Fruit fly (Drosophila melanogaster): ENCODE data around the gene CG34164.

CG34164 gene

DNA sequence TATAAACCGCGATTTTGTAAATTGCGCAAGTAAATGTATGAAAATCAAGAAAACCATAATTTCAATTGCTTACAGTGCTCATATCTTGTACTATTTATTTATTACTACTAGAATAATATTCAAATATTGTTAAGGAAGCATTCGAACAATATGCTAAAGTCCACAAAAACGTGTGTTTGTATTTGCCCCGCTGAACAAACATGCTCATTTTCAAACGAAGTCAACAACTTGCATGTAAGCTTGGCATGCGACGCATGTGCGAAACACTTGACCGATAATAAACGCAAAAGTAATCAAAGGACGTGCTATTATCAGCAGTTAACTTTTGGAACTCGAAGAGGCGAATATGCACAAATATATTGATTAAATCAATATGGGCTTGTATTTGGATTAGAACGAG lies 35.0 kb upstream of the CG34164 start (continued):
- no peak for TF ChIP-seq klu (GFP tag; IDR thresholded peaks at IDR 0.05)
- no peak for TF ChIP-seq CG11560 (tag; IDR thresholded peaks at IDR 0.05)
- peak; percentile 60; the same call in 1 of the 2 replicates for TF ChIP-seq sob (GFP tag; IDR thresholded peaks at IDR 0.05)
- no peak for TF ChIP-seq CG16813 (GFP tag; IDR thresholded peaks at IDR 0.05; ENCODE audit: partially characterized antibody)
- TF ChIP-seq vvl (GFP tag; IDR thresholded peaks at IDR 0.05): peak; percentile 45
- no peak for TF ChIP-seq jumu (GFP tag; optimal IDR thresholded peaks at IDR 0.05)
- peak; percentile 52 for TF ChIP-seq B-H2 (GFP tag; optimal IDR thresholded peaks at IDR 0.05)
- TF ChIP-seq CG14965 (GFP tag; optimal IDR thresholded peaks at IDR 0.05; ENCODE audit: borderline replicate concordance): peak; percentile 7
- TF ChIP-seq cato (GFP tag; optimal IDR thresholded peaks at IDR 0.05; ENCODE audit: borderline replicate concordance): peak; percentile 34
- peak; percentile 89 for TF ChIP-seq CG12299 (tag; optimal IDR thresholded peaks at IDR 0.05)
- TF ChIP-seq CG10462 (GFP tag; optimal IDR thresholded peaks at IDR 0.05): peak; percentile 56
- peak; percentile 73 for TF ChIP-seq gem (tag; optimal IDR thresholded peaks at IDR 0.05)
- TF ChIP-seq Pdp1 (GFP tag; optimal IDR thresholded peaks at IDR 0.05): no peak
- TF ChIP-seq onecut (GFP tag; IDR thresholded peaks at IDR 0.05): no peak; the same call in 1 of the 2 replicates
- TF ChIP-seq CG15479 (GFP tag; optimal IDR thresholded peaks at IDR 0.05): no peak
- TF ChIP-seq CG31388 (GFP tag; optimal IDR thresholded peaks at IDR 0.05): no peak
- TF ChIP-seq CG10979 (tag; optimal IDR thresholded peaks at IDR 0.05): peak; percentile 8
- peak; percentile 94 for TF ChIP-seq Med (GFP tag)
- TF ChIP-seq toy (GFP tag; IDR thresholded peaks at IDR 0.05): no peak
- peak; percentile 19; the same call in 1 of the 2 replicates for TF ChIP-seq Ada2b (GFP tag; IDR thresholded peaks at IDR 0.05)
- TF ChIP-seq bowl (GFP tag; IDR thresholded peaks at IDR 0.05): no peak
- TF ChIP-seq fd96Cb (tag; optimal IDR thresholded peaks at IDR 0.05): no peak
- no peak for TF ChIP-seq NK7.1 (GFP tag; optimal IDR thresholded peaks at IDR 0.05)
- no peak for TF ChIP-seq stwl (tag; optimal IDR thresholded peaks at IDR 0.05)
- no peak for TF ChIP-seq ind (GFP tag; optimal IDR thresholded peaks at IDR 0.05)
- TF ChIP-seq dysf (GFP tag; IDR thresholded peaks at IDR 0.05): peak; percentile 47; the same call in 2 of the 3 replicates
- TF ChIP-seq CG18476 (GFP tag; optimal IDR thresholded peaks at IDR 0.05): peak; percentile 56
- no peak for TF ChIP-seq Oaz (GFP tag; IDR thresholded peaks at IDR 0.05)
- TF ChIP-seq CG15601 (tag; optimal IDR thresholded peaks at IDR 0.05): peak; percentile 84
- TF ChIP-seq dan (GFP tag; IDR thresholded peaks at IDR 0.05): no peak
- TF ChIP-seq CG7372 (GFP tag; IDR thresholded peaks at IDR 0.05): no peak
- TF ChIP-seq Lhr (GFP tag; optimal IDR thresholded peaks at IDR 0.05): peak; percentile 33
- TF ChIP-seq abd-A (tag; optimal IDR thresholded peaks at IDR 0.05): no peak
- TF ChIP-seq Adf1 (GFP tag; IDR thresholded peaks at IDR 0.05): peak; percentile 46; the same call in 1 of the 2 replicates
- peak; percentile 12 for TF ChIP-seq Camta (GFP tag; optimal IDR thresholded peaks at IDR 0.05)
- TF ChIP-seq Dll (GFP tag; IDR thresholded peaks at IDR 0.05; ENCODE audit: partially characterized antibody): no peak

DNA sequence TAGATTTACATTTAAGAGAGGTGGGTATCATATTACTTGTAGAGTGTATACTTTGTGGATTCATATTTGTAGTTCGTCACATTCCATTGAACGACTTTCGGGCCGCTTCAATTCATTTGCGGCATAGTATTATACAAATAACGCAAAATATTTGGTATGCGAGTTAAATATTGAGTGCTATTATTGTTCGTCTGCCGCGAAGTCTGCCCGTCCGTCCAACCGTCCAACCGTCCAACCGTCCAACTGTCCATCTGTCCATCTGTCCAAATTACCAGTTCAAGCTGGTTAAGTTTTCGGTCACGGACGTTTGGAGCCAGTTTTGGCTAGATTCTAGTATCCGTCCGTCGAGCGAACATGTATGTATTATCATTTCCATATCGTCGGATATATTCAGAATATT lies 32.0 kb upstream of the CG34164 start:
- TF ChIP-seq ci (GFP tag; IDR thresholded peaks at IDR 0.05) (no peak), sob (GFP tag; IDR thresholded peaks at IDR 0.05) (no peak), CG15073 (GFP tag; optimal IDR thresholded peaks at IDR 0.05) (no peak), Dfd (GFP tag; optimal IDR thresholded peaks at IDR 0.05) (no peak), NK7.1 (GFP tag; optimal IDR thresholded peaks at IDR 0.05) (no peak), CG4328 (GFP tag; optimal IDR thresholded peaks at IDR 0.05) (no peak), CG14667 (GFP tag; IDR thresholded peaks at IDR 0.05) (no peak), usp (GFP tag; optimal IDR thresholded peaks at IDR 0.05) (no peak), Blimp-1 (GFP tag; optimal IDR thresholded peaks at IDR 0.05) (no peak), CG34376 (GFP tag; optimal IDR thresholded peaks at IDR 0.05) (no peak), phol (tag; optimal IDR thresholded peaks at IDR 0.05) (no peak), ATbp (GFP tag; optimal IDR thresholded peaks at IDR 0.05) (no peak), sd (tag; optimal IDR thresholded peaks at IDR 0.05) (peak; percentile 80), CG1603 (tag; optimal IDR thresholded peaks at IDR 0.05) (no peak), so (GFP tag; IDR thresholded peaks at IDR 0.05) (no peak), Fer3 (tag; optimal IDR thresholded peaks at IDR 0.05) (no peak), CG4282 (GFP tag; optimal IDR thresholded peaks at IDR 0.05) (no peak), Dbx (GFP tag; IDR thresholded peaks at IDR 0.05) (no peak), CG5180 (GFP tag; optimal IDR thresholded peaks at IDR 0.05) (peak; percentile 3)
